Worm (Caenorhabditis elegans): Measurements from ENCODE around the gene F09E10.6.

ce11 chrX:1494256-1494655 lies 3.2 kb downstream of the F09E10.6 start, which contains the start of gene F09E10.5:
- TF ChIP-seq lin-35 (GFP tag; optimal IDR thresholded peaks at IDR 0.05) (no peak), F55B11.4 (tag; optimal IDR thresholded peaks at IDR 0.05; ENCODE audit: borderline replicate concordance, insufficient read depth) (no peak), egl-44 (GFP tag; IDR thresholded peaks at IDR 0.05) (no peak), ztf-26 (tag; optimal IDR thresholded peaks at IDR 0.05) (no peak), lin-54 (GFP tag; optimal IDR thresholded peaks at IDR 0.05) (no peak), B0336.3 (GFP tag; IDR thresholded peaks at IDR 0.05) (no peak), nfya-1 (tag; optimal IDR thresholded peaks at IDR 0.05; ENCODE audit: borderline replicate concordance, insufficient read depth) (no peak), snpc-4 (GFP tag; optimal IDR thresholded peaks at IDR 0.05) (no peak), snpc-4 (tag; optimal IDR thresholded peaks at IDR 0.05) (no peak), efl-1 (GFP tag; optimal IDR thresholded peaks at IDR 0.05) (no peak), dpff-1 (tag; optimal IDR thresholded peaks at IDR 0.05) (no peak), F57A8.1 (GFP tag; optimal IDR thresholded peaks at IDR 0.05) (no peak), madf-8 (GFP tag; conservative IDR thresholded peaks at IDR 0.05) (no peak), nhr-27 (tag; optimal IDR thresholded peaks at IDR 0.05) (no peak), unc-62 (GFP tag; optimal IDR thresholded peaks at IDR 0.05) (no peak)

Data from whole organism, young adult.